Worm (Caenorhabditis elegans) whole organism, midembryonic: Measurements from ENCODE around the gene aak-2.

Source experiments
- cog-1 ChIP-seq: sonication (generic microtip); optimal IDR thresholded peaks from 2 replicates; lab custom pipeline; 2016; ENCODE audit warnings: missing genetic modification characterization, missing compliant biosample characterization
- flt-1 ChIP-seq: fragments of 200-800 bp; sonication (Bioruptor generic); IDR thresholded peaks from 2 replicates; pipeline ENCODE4 v1.3.6; 2022; ENCODE audit warnings: missing genetic modification characterization, missing compliant biosample characterization
- med-1 ChIP-seq: sonication (generic microtip); optimal IDR thresholded peaks from 2 replicates; lab custom pipeline; 2017; ENCODE audit warnings: missing genetic modification characterization, mild to moderate bottlenecking, missing compliant biosample characterization, antibody characterized with exemption, missing genetic modification reagents; ENCODE audit not compliant: insufficient read depth

DNA sequence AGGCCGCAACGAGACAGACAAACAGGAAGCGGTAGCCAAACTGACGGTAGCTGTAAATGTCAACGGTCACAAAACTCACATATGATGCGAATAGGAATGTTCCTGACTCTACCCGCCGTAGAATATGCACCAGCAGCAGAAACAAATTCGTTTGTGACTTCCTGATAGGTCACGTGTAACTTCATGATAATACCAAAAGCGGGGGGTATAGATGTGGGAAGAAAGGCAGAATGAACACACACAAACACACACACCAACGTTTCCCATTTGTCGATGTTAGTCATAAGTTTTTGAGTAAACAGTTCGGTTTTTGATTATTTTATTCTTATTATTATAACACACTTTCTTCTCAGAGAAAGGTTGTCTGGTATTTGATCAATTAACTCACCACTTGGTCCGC lies 17.3 kb downstream of the aak-2 start:
- TF ChIP-seq med-1 (GFP tag; lab: Kevin White, UChicago) = no peak
- TF ChIP-seq flt-1 = no peak
- no peak for TF ChIP-seq cog-1
